Worm (Caenorhabditis elegans): Measurements from ENCODE around the gene gtap-2.

DNA sequence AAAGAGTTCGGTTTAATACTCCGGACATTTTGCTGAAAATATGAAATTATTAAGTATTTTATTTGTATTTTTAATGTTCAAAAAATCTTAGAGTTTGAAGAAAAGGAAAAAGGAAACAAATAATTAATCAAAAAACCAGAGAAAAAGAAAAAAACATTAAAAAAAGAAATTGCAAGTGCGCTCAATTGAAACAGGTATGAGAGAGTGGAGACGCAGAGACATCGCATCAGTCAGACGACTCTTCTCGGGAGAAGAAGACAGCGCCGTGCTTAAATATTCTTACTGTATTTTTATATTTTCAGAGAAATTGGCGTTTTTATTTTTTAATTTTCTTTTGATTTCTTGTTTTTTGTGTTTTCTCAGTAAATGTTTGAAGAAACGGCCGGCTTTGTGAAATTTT lies 39.7 kb downstream of the gtap-2 start, which contains the start of gene mrpl-36:
- TF ChIP-seq ceh-13 (GFP tag; optimal IDR thresholded peaks at IDR 0.05), result no peak
- no peak for TF ChIP-seq scrt-1 (GFP tag; IDR thresholded peaks at IDR 0.05)
- TF ChIP-seq flt-1 (GFP tag; IDR thresholded peaks at IDR 0.05), result no peak
- TF ChIP-seq hnd-1 (tag; optimal IDR thresholded peaks at IDR 0.05), result no peak
- TF ChIP-seq ama-1 (optimal IDR thresholded peaks at IDR 0.05), result no peak
- TF ChIP-seq tbx-11 (GFP tag; IDR thresholded peaks at IDR 0.05), result no peak
- TF ChIP-seq sea-1 (GFP tag; conservative IDR thresholded peaks at IDR 0.05), result no peak
- no peak for TF ChIP-seq tbx-37 (GFP tag; conservative IDR thresholded peaks at IDR 0.05)
- no peak for TF ChIP-seq aly-1 (tag; optimal IDR thresholded peaks at IDR 0.05)
